Worm (Caenorhabditis elegans) whole organism, young adult: ENCODE data around the gene Y47D7A.3.

Experiments used
- T26A5.8 ChIP-seq: sonication (generic microtip); optimal IDR thresholded peaks from 2 replicates; lab custom pipeline; 2016; ENCODE audit warnings: missing genetic modification characterization, missing compliant biosample characterization
- Y53G8AR.9 ChIP-seq: fragments of 200-800 bp; sonication (Bioruptor generic); conservative IDR thresholded peaks from 2 replicates; pipeline ENCODE4 v1.3.6; 2022; ENCODE audit warnings: missing genetic modification reagents, missing genetic modification characterization, missing compliant biosample characterization
- Y79H2A.3 ChIP-seq: fragments of 200-800 bp; sonication (Bioruptor generic); conservative IDR thresholded peaks from 2 replicates; pipeline ENCODE4 v1.3.6; 2022; ENCODE audit warnings: missing genetic modification reagents, missing genetic modification characterization, missing compliant biosample characterization
- ama-1 ChIP-seq, 3 experiments: fragments of 150-350 bp in 1 of 3; sonication (generic microtip) in 2 of 3; optimal IDR thresholded peaks; 2 replicates each; lab custom pipeline; 2014 to 2018; ENCODE audit warnings: missing biosample characterization in 2 of 3, missing genetic modification characterization in 2 of 3, missing genetic modification reagents in 2 of 3
- ccch-3 ChIP-seq: fragments of 200-800 bp; sonication (Bioruptor generic); optimal IDR thresholded peaks from 2 replicates; lab custom pipeline; 2018; ENCODE audit warnings: mild to moderate bottlenecking, missing genetic modification characterization, missing compliant biosample characterization
- nfya-1 ChIP-seq: sonication (generic microtip); optimal IDR thresholded peaks from 2 replicates; lab custom pipeline; 2017; ENCODE audit warnings: antibody characterized with exemption, missing compliant biosample characterization, missing genetic modification characterization, borderline replicate concordance; ENCODE audit not compliant: insufficient read depth
- pha-4 ChIP-seq: fragments of 150-350 bp; sonication (generic microtip); optimal IDR thresholded peaks from 2 replicates; lab custom pipeline; 2014; ENCODE audit warnings: missing biosample characterization, missing genetic modification reagents, missing genetic modification characterization
- rcor-1 ChIP-seq: fragments of 200-800 bp; sonication (Bioruptor generic); IDR thresholded peaks from 2 replicates; pipeline ENCODE4 v1.3.6; 2022; ENCODE audit warnings: missing genetic modification reagents, missing genetic modification characterization, missing compliant biosample characterization
- rpc-1 ChIP-seq, 2 experiments: fragments of 150-350 bp in 1 of 2; sonication (generic microtip) in 1 of 2; optimal IDR thresholded peaks; 2 replicates each; lab custom pipeline; 2014 to 2018; ENCODE audit warnings: missing biosample characterization in 1 of 2, missing genetic modification characterization in 1 of 2, missing genetic modification reagents in 1 of 2, missing genotype in 1 of 2
- snpc-1.3 ChIP-seq: sonication (generic microtip); optimal IDR thresholded peaks from 2 replicates; lab custom pipeline; 2017; ENCODE audit warnings: missing genetic modification characterization, mild to moderate bottlenecking, missing compliant biosample characterization, antibody characterized with exemption, moderate library complexity, missing genotype, missing genetic modification reagents; ENCODE audit not compliant: insufficient read depth
- tlf-1 ChIP-seq: fragments of 200-800 bp; sonication (Bioruptor generic); optimal IDR thresholded peaks from 2 replicates; lab custom pipeline; 2018; ENCODE audit warnings: mild to moderate bottlenecking, missing genetic modification characterization, missing compliant biosample characterization

- TF ChIP-seq ccch-3 (GFP tag; lab: Kevin White, UChicago) = no peak
- TF ChIP-seq Y53G8AR.9 = no peak
- TF ChIP-seq T26A5.8 (tag; lab: Kevin White, UChicago) = no peak
- no peak for TF ChIP-seq rpc-1 (optimal IDR thresholded peaks at IDR 0.05; lab: Kevin White, UChicago)
- TF ChIP-seq rpc-1 (tag; optimal IDR thresholded peaks at IDR 0.05; lab: Kevin White, UChicago) = no peak
- TF ChIP-seq tlf-1 (GFP tag; lab: Kevin White, UChicago) = no peak
- no peak for TF ChIP-seq pha-4 (tag; lab: Kevin White, UChicago)
- no peak for TF ChIP-seq ama-1 (optimal IDR thresholded peaks at IDR 0.05; lab: Kevin White, UChicago)
- no peak for TF ChIP-seq ama-1 (GFP tag; optimal IDR thresholded peaks at IDR 0.05; lab: Kevin White, UChicago)
- no peak for TF ChIP-seq nfya-1 (tag; lab: Kevin White, UChicago)
- TF ChIP-seq Y79H2A.3 (GFP tag; lab: Robert Waterston, UW) = no peak
- TF ChIP-seq rcor-1 (GFP tag; lab: Robert Waterston, UW) = no peak
- no peak for TF ChIP-seq snpc-1.3
Measured at ce11 chrV:4370515-4370914, 40.2 kb upstream of the Y47D7A.3 start.
